Worm (Caenorhabditis elegans) whole organism, midembryonic: ENCODE measurements around the gene F36H12.4.

Source experiments
- klf-2 ChIP-seq: fragments of 200-800 bp; sonication (Bioruptor generic); conservative IDR thresholded peaks from 2 replicates; pipeline ENCODE4 v1.3.6; 2022; ENCODE audit warnings: missing genetic modification reagents, missing genetic modification characterization, missing compliant biosample characterization
- ztf-29 ChIP-seq: fragments of 200-800 bp; sonication (Bioruptor generic); IDR thresholded peaks from 2 replicates; pipeline ENCODE4 v1.3.6; 2022; ENCODE audit warnings: missing genetic modification reagents, missing genetic modification characterization, missing compliant biosample characterization

ce11 chrIV:5272518-5272917, 3.6 kb downstream of the F36H12.4 start, which contains the start of gene F36H12.3:
- TF ChIP-seq klf-2 (no peak), ztf-29 (GFP tag; lab: Robert Waterston, UW) (no peak)
